Fruit fly (Drosophila melanogaster): ENCODE measurements around the gene CG7988.

The CG7988 gene

dm6 chr3R:18185385-18185784 lies 34.9 kb upstream of the CG7988 start, which contains the start of the genes Arp5 and CG7208 (continued):
- TF ChIP-seq Blimp-1 (GFP tag; optimal IDR thresholded peaks at IDR 0.05): peak; percentile 77
- TF ChIP-seq CG2712 (tag; optimal IDR thresholded peaks at IDR 0.05): peak; percentile 68
- TF ChIP-seq trh (GFP tag; optimal IDR thresholded peaks at IDR 0.05): peak; percentile 23
- TF ChIP-seq CG43689 (GFP tag; IDR thresholded peaks at IDR 0.05): no peak
- TF ChIP-seq CG2129 (GFP tag; IDR thresholded peaks at IDR 0.05; ENCODE audit: partially characterized antibody): no peak
- peak; percentile 19 for TF ChIP-seq CG33557 (GFP tag; optimal IDR thresholded peaks at IDR 0.05)
- TF ChIP-seq CG18764 (GFP tag; optimal IDR thresholded peaks at IDR 0.05): peak; percentile 52
- TF ChIP-seq Hr3 (GFP tag; optimal IDR thresholded peaks at IDR 0.05): peak; percentile 75
- TF ChIP-seq CG14965 (GFP tag; optimal IDR thresholded peaks at IDR 0.05; ENCODE audit: borderline replicate concordance): no peak
- no peak for TF ChIP-seq gem (tag; optimal IDR thresholded peaks at IDR 0.05)
- peak; percentile 34 for TF ChIP-seq cato (GFP tag; optimal IDR thresholded peaks at IDR 0.05; ENCODE audit: borderline replicate concordance)
- peak; percentile 59 for TF ChIP-seq CG18619 (GFP tag; optimal IDR thresholded peaks at IDR 0.05)
- TF ChIP-seq Atf6 (GFP tag; IDR thresholded peaks at IDR 0.05): peak; percentile 56; the same call in 1 of the 2 replicates
- TF ChIP-seq sr (GFP tag; IDR thresholded peaks at IDR 0.05): no peak
- no peak for TF ChIP-seq Sox102F (GFP tag; optimal IDR thresholded peaks at IDR 0.05)
- TF ChIP-seq CG18476 (GFP tag; optimal IDR thresholded peaks at IDR 0.05): peak; percentile 63
- TF ChIP-seq caup (GFP tag; optimal IDR thresholded peaks at IDR 0.05; ENCODE audit: severe bottlenecking): peak; percentile 64
- peak; percentile 79 for TF ChIP-seq grau (tag; optimal IDR thresholded peaks at IDR 0.05)
- 0 out of 2 replicates have a peak, but pooled peaks have one; percentile 10 for TF ChIP-seq danr (GFP tag; IDR thresholded peaks at IDR 0.05)
- TF ChIP-seq CG10462 (GFP tag; optimal IDR thresholded peaks at IDR 0.05): peak; percentile 44
- TF ChIP-seq CG14860 (GFP tag; IDR thresholded peaks at IDR 0.05; ENCODE audit: partially characterized antibody): no peak
- no peak for TF ChIP-seq crol (GFP tag; IDR thresholded peaks at IDR 0.05)
- TF ChIP-seq fu2 (GFP tag; optimal IDR thresholded peaks at IDR 0.05): peak; percentile 62
- peak; percentile 63 for TF ChIP-seq CG10543 (GFP tag; optimal IDR thresholded peaks at IDR 0.05)
- TF ChIP-seq CG30431 (GFP tag; optimal IDR thresholded peaks at IDR 0.05): peak; percentile 5
- TF ChIP-seq Spps (tag; optimal IDR thresholded peaks at IDR 0.05): peak; percentile 29
- peak in 1 of 2 experiments; percentile 20 for TF ChIP-seq insv (GFP tag; optimal IDR thresholded peaks at IDR 0.05)
- TF ChIP-seq Side (GFP tag; optimal IDR thresholded peaks at IDR 0.05): peak; percentile 38
- TF ChIP-seq Camta (GFP tag; optimal IDR thresholded peaks at IDR 0.05): peak; percentile 70
- no peak for TF ChIP-seq oc (tag; optimal IDR thresholded peaks at IDR 0.05)
- peak; percentile 49 for TF ChIP-seq CG4328 (GFP tag; optimal IDR thresholded peaks at IDR 0.05)
- TF ChIP-seq Atf-2 (GFP tag; optimal IDR thresholded peaks at IDR 0.05): peak; percentile 48
- TF ChIP-seq CG3847 (GFP tag; IDR thresholded peaks at IDR 0.05): peak; percentile 81
- TF ChIP-seq CG30020 (tag; optimal IDR thresholded peaks at IDR 0.05): no peak
- TF ChIP-seq az2 (GFP tag; optimal IDR thresholded peaks at IDR 0.05): peak; percentile 66
- TF ChIP-seq YL-1 (GFP tag; optimal IDR thresholded peaks at IDR 0.05): peak; percentile 53
- no peak for TF ChIP-seq gce (GFP tag; IDR thresholded peaks at IDR 0.05)
- TF ChIP-seq CG13296 (GFP tag; optimal IDR thresholded peaks at IDR 0.05): peak; percentile 73
- TF ChIP-seq Optix (GFP tag; IDR thresholded peaks at IDR 0.05): no peak
- no peak for TF ChIP-seq CG9876 (GFP tag; optimal IDR thresholded peaks at IDR 0.05)
- TF ChIP-seq CG12659 (GFP tag; optimal IDR thresholded peaks at IDR 0.05): peak; percentile 86
- TF ChIP-seq Mrtf (GFP tag; IDR thresholded peaks at IDR 0.05): no peak
- peak; percentile 66 for TF ChIP-seq CG7372 (GFP tag; IDR thresholded peaks at IDR 0.05)
- peak; percentile 39 for TF ChIP-seq gfzf (GFP tag; optimal IDR thresholded peaks at IDR 0.05)
- no peak for TF ChIP-seq ttk (GFP tag; IDR thresholded peaks at IDR 0.05)
- no peak for TF ChIP-seq CG17912 (GFP tag; optimal IDR thresholded peaks at IDR 0.05)
- TF ChIP-seq so (GFP tag; IDR thresholded peaks at IDR 0.05): no peak
- peak; percentile 32 for TF ChIP-seq ATbp (GFP tag; optimal IDR thresholded peaks at IDR 0.05)
- TF ChIP-seq vvl (GFP tag; IDR thresholded peaks at IDR 0.05): peak; percentile 57
- TF ChIP-seq Hr39 (optimal IDR thresholded peaks at IDR 0.05): no peak
- TF ChIP-seq CG8290 (GFP tag; optimal IDR thresholded peaks at IDR 0.05): peak; percentile 66
- TF ChIP-seq CG8290 (tag; optimal IDR thresholded peaks at IDR 0.05): peak in 1 of 2 experiments; percentile 34

All from whole organism, embryonic.